Worm (Caenorhabditis elegans) whole organism, L3 larva: Measurements from ENCODE around the gene rpoa-1.
A peak's percentile ranks its signal among the peaks of the same experiment; 100 is the strongest.

Experiments
- R02D3.7 ChIP-seq: fragments of 150-350 bp; optimal IDR thresholded peaks from 2 replicates; lab custom pipeline; 2014; ENCODE audit warnings: missing biosample characterization, missing genetic modification characterization
- aly-2 ChIP-seq: fragments of 150-350 bp; optimal IDR thresholded peaks from 2 replicates; lab custom pipeline; 2014; ENCODE audit warnings: missing biosample characterization, missing genetic modification characterization
- ama-1 ChIP-seq: fragments of 150-350 bp; optimal IDR thresholded peaks from 2 replicates; lab custom pipeline; 2018
- ceh-16 ChIP-seq: sonication (generic microtip); optimal IDR thresholded peaks from 2 replicates; lab custom pipeline; 2017; ENCODE audit warnings: missing biosample characterization, missing genetic modification characterization
- ceh-28 ChIP-seq: fragments of 150-350 bp; optimal IDR thresholded peaks from 2 replicates; lab custom pipeline; 2014; ENCODE audit warnings: missing biosample characterization, missing genetic modification reagents, missing genetic modification characterization
- ceh-82 ChIP-seq: fragments of 150-350 bp; optimal IDR thresholded peaks from 2 replicates; lab custom pipeline; 2014; ENCODE audit warnings: missing biosample characterization, missing genetic modification characterization
- ceh-9 ChIP-seq: sonication (generic microtip); optimal IDR thresholded peaks from 2 replicates; lab custom pipeline; 2018; ENCODE audit warnings: missing biosample characterization, missing genetic modification characterization
- daf-12 ChIP-seq: fragments of 150-350 bp; optimal IDR thresholded peaks from 2 replicates; lab custom pipeline; 2014; ENCODE audit warnings: missing biosample characterization, missing genetic modification reagents, missing genetic modification characterization
- egl-27 ChIP-seq: sonication (generic microtip); optimal IDR thresholded peaks from 4 replicates; lab custom pipeline; 2017; ENCODE audit warnings: missing biosample characterization, missing genetic modification reagents, missing genetic modification characterization
- egl-5 ChIP-seq: fragments of 150-350 bp; optimal IDR thresholded peaks from 2 replicates; lab custom pipeline; 2017; ENCODE audit warnings: missing biosample characterization, missing genetic modification reagents, missing genetic modification characterization, inconsistent platforms
- elt-2 ChIP-seq: sonication (generic microtip); optimal IDR thresholded peaks from 2 replicates; lab custom pipeline; 2016; ENCODE audit warnings: missing genetic modification reagents, mild to moderate bottlenecking, missing genetic modification characterization, missing compliant biosample characterization
- elt-3 ChIP-seq, 3 experiments: fragments of 150-350 bp in 1 of 3; sonication (generic microtip) in 2 of 3; optimal IDR thresholded peaks; 2 replicates in 2 of 3; 4 replicates in 1 of 3; lab custom pipeline; 2014 to 2017; ENCODE audit warnings: missing biosample characterization in 3 of 3, missing genetic modification characterization in 3 of 3
- eor-1 ChIP-seq, 2 experiments: fragments of 150-350 bp; optimal IDR thresholded peaks; 2 replicates each; lab custom pipeline; 2014 to 2018; ENCODE audit warnings: missing biosample characterization in 2 of 2, missing genetic modification characterization in 2 of 2
- fkh-10 ChIP-seq: sonication (generic microtip); optimal IDR thresholded peaks from 2 replicates; lab custom pipeline; 2017; ENCODE audit warnings: missing biosample characterization, missing genetic modification reagents, missing genetic modification characterization
- fkh-2 ChIP-seq: fragments of 150-350 bp; optimal IDR thresholded peaks from 2 replicates; lab custom pipeline; 2014; ENCODE audit warnings: missing biosample characterization, missing genetic modification reagents, missing genetic modification characterization
- hmg-11 ChIP-seq: sonication (generic microtip); optimal IDR thresholded peaks from 2 replicates; lab custom pipeline; 2016; ENCODE audit warnings: missing genetic modification characterization, missing compliant biosample characterization
- jun-1 ChIP-seq: fragments of 150-350 bp; optimal IDR thresholded peaks from 2 replicates; lab custom pipeline; 2014; ENCODE audit warnings: missing biosample characterization, missing genetic modification reagents, missing genetic modification characterization
- lin-39 ChIP-seq: fragments of 150-350 bp; optimal IDR thresholded peaks from 2 replicates; lab custom pipeline; 2018; ENCODE audit warnings: missing biosample characterization, missing genetic modification reagents, missing genetic modification characterization
- lsy-12 ChIP-seq: sonication (generic microtip); optimal IDR thresholded peaks from 2 replicates; lab custom pipeline; 2016; ENCODE audit warnings: mild to moderate bottlenecking, missing genetic modification characterization, missing compliant biosample characterization
- mdl-1 ChIP-seq: fragments of 150-350 bp; optimal IDR thresholded peaks from 2 replicates; lab custom pipeline; 2014; ENCODE audit warnings: missing biosample characterization, missing genetic modification characterization
- nfya-1 ChIP-seq: sonication (generic microtip); optimal IDR thresholded peaks from 2 replicates; lab custom pipeline; 2017; ENCODE audit warnings: missing genetic modification characterization, mild to moderate bottlenecking, missing compliant biosample characterization, antibody characterized with exemption, moderate library complexity; ENCODE audit not compliant: insufficient read depth
- nhr-11 ChIP-seq: fragments of 150-350 bp; optimal IDR thresholded peaks from 2 replicates; lab custom pipeline; 2014; ENCODE audit warnings: missing biosample characterization, missing genetic modification characterization
- nhr-12 ChIP-seq: fragments of 150-350 bp; optimal IDR thresholded peaks from 2 replicates; lab custom pipeline; 2014; ENCODE audit warnings: missing biosample characterization, missing genetic modification characterization
- nhr-23 ChIP-seq: fragments of 150-350 bp; optimal IDR thresholded peaks from 2 replicates; lab custom pipeline; 2014; ENCODE audit warnings: missing biosample characterization, missing genetic modification reagents, missing genetic modification characterization
- nhr-237 ChIP-seq: fragments of 150-350 bp; optimal IDR thresholded peaks from 2 replicates; lab custom pipeline; 2014; ENCODE audit warnings: missing biosample characterization, missing genetic modification characterization
- nhr-25 ChIP-seq: sonication (generic microtip); optimal IDR thresholded peaks from 2 replicates; lab custom pipeline; 2017; ENCODE audit warnings: missing biosample characterization, missing genetic modification characterization
- nhr-28 ChIP-seq: fragments of 150-350 bp; optimal IDR thresholded peaks from 2 replicates; lab custom pipeline; 2014; ENCODE audit warnings: missing biosample characterization, missing genetic modification characterization
- nhr-43 ChIP-seq: sonication (generic microtip); optimal IDR thresholded peaks from 2 replicates; lab custom pipeline; 2016; ENCODE audit warnings: mild to moderate bottlenecking, missing genetic modification characterization, missing compliant biosample characterization; ENCODE audit not compliant: poor library complexity, severe bottlenecking
- nhr-76 ChIP-seq: fragments of 150-350 bp; sonication (generic microtip); optimal IDR thresholded peaks from 5 replicates; lab custom pipeline; 2014; ENCODE audit warnings: missing biosample characterization, missing genetic modification characterization
- nhr-77 ChIP-seq: fragments of 150-350 bp; optimal IDR thresholded peaks from 2 replicates; lab custom pipeline; 2014; ENCODE audit warnings: missing biosample characterization, missing genetic modification characterization
- pqm-1 ChIP-seq: fragments of 150-350 bp; optimal IDR thresholded peaks from 2 replicates; lab custom pipeline; 2017; ENCODE audit warnings: missing biosample characterization, missing genetic modification characterization, inconsistent platforms
- sea-2 ChIP-seq: fragments of 150-350 bp; sonication (generic microtip); optimal IDR thresholded peaks from 4 replicates; lab custom pipeline; 2014; ENCODE audit warnings: missing biosample characterization, missing genetic modification reagents, missing genetic modification characterization
- skn-1 ChIP-seq: fragments of 150-350 bp; optimal IDR thresholded peaks from 2 replicates; lab custom pipeline; 2014; ENCODE audit warnings: missing biosample characterization, missing genetic modification characterization
- tbx-2 ChIP-seq: sonication (generic microtip); optimal IDR thresholded peaks from 2 replicates; lab custom pipeline; 2016; ENCODE audit warnings: mild to moderate bottlenecking, missing genetic modification characterization, missing compliant biosample characterization
- unc-39 ChIP-seq: sonication (generic microtip); optimal IDR thresholded peaks from 4 replicates; lab custom pipeline; 2017; ENCODE audit warnings: missing biosample characterization, missing genetic modification characterization
- ztf-4 ChIP-seq: fragments of 150-350 bp; optimal IDR thresholded peaks from 2 replicates; lab custom pipeline; 2014; ENCODE audit warnings: missing biosample characterization, missing genetic modification characterization

The rpoa-1 gene

ce11 chrII:13679775-13680320 is 14.7 kb downstream of the rpoa-1 start:
- TF ChIP-seq nhr-43 (tag; lab: Kevin White, UChicago): peak; percentile 84
- TF ChIP-seq jun-1 (tag; lab: Kevin White, UChicago): no peak
- no peak for TF ChIP-seq nhr-77 (tag; lab: Kevin White, UChicago)
- TF ChIP-seq nhr-237 (tag; lab: Kevin White, UChicago): no peak
- TF ChIP-seq ceh-16 (tag; lab: Kevin White, UChicago): no peak
- TF ChIP-seq nhr-23 (tag; lab: Kevin White, UChicago): peak; percentile 79
- TF ChIP-seq egl-5 (tag; lab: Kevin White, UChicago): no peak
- no peak for TF ChIP-seq elt-2 (tag; lab: Kevin White, UChicago)
- TF ChIP-seq elt-3 (tag; optimal IDR thresholded peaks at IDR 0.05; lab: Kevin White, UChicago): peak in 2 of 3 experiments; percentile 14 to 39
- TF ChIP-seq nhr-25 (tag; lab: Kevin White, UChicago): peak; percentile 55
- no peak for TF ChIP-seq nhr-28 (tag; lab: Kevin White, UChicago)
- no peak for TF ChIP-seq lsy-12 (tag; lab: Kevin White, UChicago)
- no peak for TF ChIP-seq fkh-2 (tag; lab: Kevin White, UChicago)
- TF ChIP-seq egl-27 (tag; lab: Kevin White, UChicago): no peak
- TF ChIP-seq ztf-4: no peak
- TF ChIP-seq R02D3.7: no peak
- TF ChIP-seq aly-2 (tag; lab: Kevin White, UChicago): no peak

ce11 chrII:13678555-13679119 is 16.0 kb downstream of the rpoa-1 start:
- TF ChIP-seq unc-39 (tag; lab: Kevin White, UChicago) (no peak), ceh-82 (no peak), ceh-28 (peak; percentile 75), nhr-25 (tag; lab: Kevin White, UChicago) (peak; percentile 75), daf-12 (tag; lab: Kevin White, UChicago) (no peak), elt-3 (tag; optimal IDR thresholded peaks at IDR 0.05; lab: Kevin White, UChicago) (peak in 2 of 3 experiments; percentile 8 to 57), nhr-237 (tag; lab: Kevin White, UChicago) (no peak), nhr-43 (tag; lab: Kevin White, UChicago) (peak; percentile 91), nhr-23 (tag; lab: Kevin White, UChicago) (peak; percentile 60), nfya-1 (tag; lab: Kevin White, UChicago) (peak; percentile 31), mdl-1 (tag; lab: Kevin White, UChicago) (no peak), ztf-4 (no peak), nhr-12 (no peak), pqm-1 (tag; lab: Kevin White, UChicago) (no peak), lsy-12 (tag; lab: Kevin White, UChicago) (peak; percentile 36)

- TF ChIP-seq nhr-237 (tag; lab: Kevin White, UChicago) (no peak), hmg-11 (tag; lab: Kevin White, UChicago) (no peak), ztf-4 (no peak), unc-39 (tag; lab: Kevin White, UChicago) (no peak), elt-2 (tag; lab: Kevin White, UChicago) (no peak), elt-3 (tag; optimal IDR thresholded peaks at IDR 0.05; lab: Kevin White, UChicago) (no peak), ceh-9 (tag; lab: Kevin White, UChicago) (no peak), ceh-82 (no peak), nhr-11 (no peak), tbx-2 (no peak), sea-2 (GFP tag; lab: Kevin White, UChicago) (no peak), ama-1 (lab: Kevin White, UChicago) (no peak)
- TF ChIP-seq, all 47 proteins: peak for 0
Observed at ce11 chrII:13677927-13678326, 16.7 kb downstream of the rpoa-1 start.

- TF ChIP-seq skn-1 (tag; lab: Kevin White, UChicago): no peak
- no peak for TF ChIP-seq nhr-76 (tag; lab: Kevin White, UChicago)
- peak; percentile 6 for TF ChIP-seq ama-1 (lab: Kevin White, UChicago)
- TF ChIP-seq pqm-1 (tag; lab: Kevin White, UChicago): no peak
- TF ChIP-seq lin-39 (tag; lab: Kevin White, UChicago): peak; percentile 14
- no peak for TF ChIP-seq fkh-10 (GFP tag; lab: Kevin White, UChicago)
- no peak for TF ChIP-seq tbx-2
- no peak for TF ChIP-seq eor-1 (tag; optimal IDR thresholded peaks at IDR 0.05; lab: Kevin White, UChicago)
- TF ChIP-seq mdl-1 (tag; lab: Kevin White, UChicago): no peak
Observed at ce11 chrII:13675212-13675611, 19.4 kb downstream of the rpoa-1 start.
